Worm (Caenorhabditis elegans): ENCODE results near the gene str-109.

- no peak for TF ChIP-seq unc-62 (GFP tag; optimal IDR thresholded peaks at IDR 0.05)
- no peak for TF ChIP-seq dpl-1 (GFP tag; optimal IDR thresholded peaks at IDR 0.05)
- no peak for TF ChIP-seq aptf-3 (GFP tag; IDR thresholded peaks at IDR 0.05)
- no peak for TF ChIP-seq nhr-27 (tag; optimal IDR thresholded peaks at IDR 0.05)
- TF ChIP-seq B0035.1 (tag; optimal IDR thresholded peaks at IDR 0.05) = no peak
- TF ChIP-seq Y53F4B.3 (GFP tag; IDR thresholded peaks at IDR 0.05) = no peak
- TF ChIP-seq F22D6.2 (tag; optimal IDR thresholded peaks at IDR 0.05) = no peak
- no peak for TF ChIP-seq ama-1 (optimal IDR thresholded peaks at IDR 0.05)
- TF ChIP-seq ama-1 (GFP tag; optimal IDR thresholded peaks at IDR 0.05) = no peak
- no peak for TF ChIP-seq hrde-1 (tag; optimal IDR thresholded peaks at IDR 0.05; ENCODE audit: borderline replicate concordance)
- no peak for TF ChIP-seq egrh-3 (GFP tag; IDR thresholded peaks at IDR 0.05)
- no peak for TF ChIP-seq pha-4 (tag; optimal IDR thresholded peaks at IDR 0.05)
- no peak for TF ChIP-seq B0019.2 (GFP tag; conservative IDR thresholded peaks at IDR 0.05)
These were observed 41.5 kb downstream of the str-109 start for ce11 chrV:16120499-16120898.
